Worm (Caenorhabditis elegans) whole organism, L1 larva: Measurements from ENCODE around the gene vit-2.

Experiments used
- C16A3.4 ChIP-seq: fragments of 150-350 bp; optimal IDR thresholded peaks from 2 replicates; lab custom pipeline; 2014; ENCODE audit warnings: missing biosample characterization, missing genetic modification characterization
- aha-1 ChIP-seq: fragments of 150-350 bp; optimal IDR thresholded peaks from 2 replicates; lab custom pipeline; 2014; ENCODE audit warnings: missing biosample characterization, missing genetic modification characterization
- aly-2 ChIP-seq: fragments of 150-350 bp; optimal IDR thresholded peaks from 2 replicates; lab custom pipeline; 2014; ENCODE audit warnings: missing biosample characterization, missing genetic modification characterization
- blmp-1 ChIP-seq: fragments of 150-350 bp; optimal IDR thresholded peaks from 2 replicates; lab custom pipeline; 2014; ENCODE audit warnings: missing biosample characterization, missing genetic modification characterization
- ceh-82 ChIP-seq, 3 experiments: fragments of 150-350 bp in 1 of 3; sonication (generic microtip) in 2 of 3; optimal IDR thresholded peaks; 2 replicates each; lab custom pipeline; 2014 to 2017; ENCODE audit warnings: missing biosample characterization in 3 of 3, missing genetic modification characterization in 3 of 3
- efl-1 ChIP-seq, 4 experiments: fragments of 150-350 bp; optimal IDR thresholded peaks in 3 of 4; peaks in 1 of 4; 1 replicate in 1 of 4; 2 replicates in 3 of 4; lab custom pipeline; 2014; ENCODE audit warnings: missing biosample characterization in 2 of 4, missing genetic modification characterization in 2 of 4, missing genetic modification reagents in 2 of 4
- egl-13 ChIP-seq: sonication (generic microtip); optimal IDR thresholded peaks from 2 replicates; lab custom pipeline; 2016; ENCODE audit warnings: missing genotype, missing genetic modification reagents, missing genetic modification characterization, missing compliant biosample characterization
- egl-27 ChIP-seq, 2 experiments: fragments of 150-350 bp in 1 of 2; sonication (generic microtip); optimal IDR thresholded peaks; 3 replicates each; lab custom pipeline; 2017 to 2018; ENCODE audit warnings: missing biosample characterization in 2 of 2, missing genetic modification characterization in 2 of 2, missing genetic modification reagents in 2 of 2
- elt-3 ChIP-seq, 6 experiments: fragments of 150-350 bp in 1 of 6; sonication (generic microtip); optimal IDR thresholded peaks; 2 replicates each; lab custom pipeline; 2017 to 2018; ENCODE audit warnings: missing biosample characterization in 6 of 6, missing genetic modification characterization in 6 of 6, inconsistent platforms in 1 of 6
- fkh-10 ChIP-seq: sonication (generic microtip); optimal IDR thresholded peaks from 2 replicates; lab custom pipeline; 2017; ENCODE audit warnings: missing biosample characterization, missing genetic modification reagents, missing genetic modification characterization
- fkh-8 ChIP-seq: sonication (generic microtip); optimal IDR thresholded peaks from 2 replicates; lab custom pipeline; 2016; ENCODE audit warnings: mild to moderate bottlenecking, missing genetic modification characterization, missing compliant biosample characterization
- fos-1 ChIP-seq: fragments of 150-350 bp; optimal IDR thresholded peaks from 2 replicates; lab custom pipeline; 2014; ENCODE audit warnings: missing biosample characterization, missing genetic modification characterization
- hlh-4 ChIP-seq: sonication (generic microtip); optimal IDR thresholded peaks from 2 replicates; lab custom pipeline; 2016; ENCODE audit warnings: mild to moderate bottlenecking, missing genetic modification characterization, missing compliant biosample characterization
- hpl-2 ChIP-seq: fragments of 150-350 bp; optimal IDR thresholded peaks from 2 replicates; lab custom pipeline; 2014; ENCODE audit warnings: missing biosample characterization, missing genetic modification reagents, missing genetic modification characterization
- isw-1 ChIP-seq: fragments of 200-800 bp; sonication (Bioruptor generic); IDR thresholded peaks from 2 replicates; pipeline ENCODE4 v1.3.6; 2022; ENCODE audit warnings: missing genetic modification characterization, missing compliant biosample characterization
- lin-14 ChIP-seq: fragments of 200-800 bp; sonication (Bioruptor generic); optimal IDR thresholded peaks from 2 replicates; lab custom pipeline; 2018; ENCODE audit warnings: mild to moderate bottlenecking, missing genetic modification characterization, moderate library complexity, missing compliant biosample characterization
- lin-35 ChIP-seq, 2 experiments: fragments of 150-350 bp; optimal IDR thresholded peaks; 2 replicates each; lab custom pipeline; 2014; ENCODE audit warnings: missing biosample characterization in 2 of 2, missing genetic modification characterization in 2 of 2, missing genetic modification reagents in 2 of 2
- lin-39 ChIP-seq: fragments of 150-350 bp; optimal IDR thresholded peaks from 2 replicates; lab custom pipeline; 2014; ENCODE audit warnings: missing biosample characterization, missing genetic modification reagents, missing genetic modification characterization
- mdl-1 ChIP-seq, 2 experiments: fragments of 150-350 bp; optimal IDR thresholded peaks; 2 replicates each; lab custom pipeline; 2014 to 2017; ENCODE audit warnings: missing biosample characterization in 2 of 2, missing genetic modification characterization in 2 of 2, inconsistent platforms in 1 of 2
- mep-1 ChIP-seq: fragments of 150-350 bp; optimal IDR thresholded peaks from 2 replicates; lab custom pipeline; 2014; ENCODE audit warnings: missing biosample characterization, missing genetic modification characterization
- nhr-12 ChIP-seq: sonication (generic microtip); optimal IDR thresholded peaks from 2 replicates; lab custom pipeline; 2017; ENCODE audit warnings: missing biosample characterization, missing genetic modification characterization
- nhr-19 ChIP-seq: fragments of 200-800 bp; sonication (Bioruptor generic); conservative IDR thresholded peaks from 2 replicates; pipeline ENCODE4 v1.3.6; 2022; ENCODE audit warnings: missing genetic modification characterization, missing compliant biosample characterization
- nhr-20 ChIP-seq: sonication (generic microtip); optimal IDR thresholded peaks from 2 replicates; lab custom pipeline; 2016; ENCODE audit warnings: mild to moderate bottlenecking, missing genetic modification characterization, missing compliant biosample characterization
- nhr-71 ChIP-seq: sonication (generic microtip); optimal IDR thresholded peaks from 2 replicates; lab custom pipeline; 2016; ENCODE audit warnings: mild to moderate bottlenecking, missing genetic modification characterization, moderate library complexity, missing compliant biosample characterization
- nhr-77 ChIP-seq: fragments of 150-350 bp; optimal IDR thresholded peaks from 2 replicates; lab custom pipeline; 2014; ENCODE audit warnings: missing biosample characterization, missing genetic modification characterization
- nhr-85 ChIP-seq: sonication (generic microtip); peaks from one replicate; lab custom pipeline; 2016; ENCODE audit warnings: missing genetic modification characterization, inconsistent platforms, missing compliant biosample characterization
- nhr-90 ChIP-seq: sonication (generic microtip); optimal IDR thresholded peaks from 2 replicates; lab custom pipeline; 2016; ENCODE audit warnings: mild to moderate bottlenecking, missing genetic modification characterization, missing compliant biosample characterization; ENCODE audit not compliant: poor library complexity
- pag-3 ChIP-seq: sonication (generic microtip); optimal IDR thresholded peaks from 2 replicates; lab custom pipeline; 2017; ENCODE audit warnings: missing genetic modification characterization, mild to moderate bottlenecking, missing compliant biosample characterization, antibody characterized with exemption, borderline replicate concordance; ENCODE audit not compliant: insufficient read depth
- snpc-4 ChIP-seq: fragments of 150-350 bp; optimal IDR thresholded peaks from 2 replicates; lab custom pipeline; 2014; ENCODE audit warnings: missing biosample characterization, missing genetic modification characterization
- snu-23 ChIP-seq: sonication (generic microtip); optimal IDR thresholded peaks from 2 replicates; lab custom pipeline; 2016; ENCODE audit warnings: missing genetic modification characterization, missing compliant biosample characterization
- sox-4 ChIP-seq: sonication (generic microtip); optimal IDR thresholded peaks from 2 replicates; lab custom pipeline; 2016; ENCODE audit warnings: missing genetic modification characterization, missing compliant biosample characterization
- sptf-1 ChIP-seq: fragments of 150-350 bp; optimal IDR thresholded peaks from 2 replicates; lab custom pipeline; 2014; ENCODE audit warnings: missing biosample characterization, missing genetic modification characterization
- unc-62 ChIP-seq: fragments of 150-350 bp; optimal IDR thresholded peaks from 2 replicates; lab custom pipeline; 2014; ENCODE audit warnings: missing biosample characterization, missing genetic modification reagents, missing genetic modification characterization
- unc-98 ChIP-seq: fragments of 200-800 bp; sonication (Bioruptor generic); IDR thresholded peaks from 2 replicates; pipeline ENCODE4 v1.3.6; 2022; ENCODE audit warnings: missing genetic modification characterization, missing compliant biosample characterization
- xbp-1 ChIP-seq: sonication (generic microtip); optimal IDR thresholded peaks from 2 replicates; lab custom pipeline; 2016; ENCODE audit warnings: missing genetic modification characterization, missing compliant biosample characterization
- zip-4 ChIP-seq: fragments of 200-800 bp; sonication (Bioruptor generic); optimal IDR thresholded peaks from 2 replicates; lab custom pipeline; 2018; ENCODE audit warnings: mild to moderate bottlenecking, missing genetic modification characterization, moderate library complexity, missing compliant biosample characterization

Gene vit-2

ce11 chrX:5096967-5097366 lies 3.9 kb upstream of the vit-2 start, which contains the start of gene acn-1:
TSS of gene acn-1 (minus strand) at chrX:5097067.
- no peak for TF ChIP-seq pag-3 (tag; lab: Kevin White, UChicago)
- TF ChIP-seq nhr-90 (tag; lab: Kevin White, UChicago), result no peak
- TF ChIP-seq sptf-1 (tag; lab: Kevin White, UChicago), result no peak
- TF ChIP-seq C16A3.4 (tag; lab: Kevin White, UChicago), result no peak
- TF ChIP-seq fkh-8 (tag; lab: Kevin White, UChicago), result no peak
- no peak for TF ChIP-seq xbp-1
- no peak for TF ChIP-seq elt-3 (tag; optimal IDR thresholded peaks at IDR 0.05; lab: Kevin White, UChicago)
- TF ChIP-seq hlh-4 (tag; lab: Kevin White, UChicago), result no peak
- TF ChIP-seq aly-2 (tag; lab: Kevin White, UChicago), result no peak
- no peak for TF ChIP-seq aha-1 (tag; lab: Kevin White, UChicago)
- TF ChIP-seq nhr-71 (tag; lab: Kevin White, UChicago), result no peak
- no peak for TF ChIP-seq hpl-2
- TF ChIP-seq nhr-20, result no peak
- no peak for TF ChIP-seq lin-14
- TF ChIP-seq ceh-82 (tag; optimal IDR thresholded peaks at IDR 0.05; lab: Kevin White, UChicago), result no peak
- no peak for TF ChIP-seq egl-13
- TF ChIP-seq unc-62 (GFP tag; lab: Kevin White, UChicago), result no peak
- no peak for TF ChIP-seq fos-1
- TF ChIP-seq snpc-4, result no peak
- no peak for TF ChIP-seq nhr-19 (GFP tag; lab: Robert Waterston, UW)

- TF ChIP-seq unc-98, result no peak
- no peak for TF ChIP-seq fkh-10 (GFP tag; lab: Kevin White, UChicago)
- peak; percentile 98 for TF ChIP-seq blmp-1 (tag; lab: Kevin White, UChicago)
Measured at ce11 chrX:5098935-5099334, 1.9 kb upstream of the vit-2 start.

ce11 chrX:5102338-5102737 lies 1.5 kb downstream of the vit-2 start:
- TF ChIP-seq sptf-1 (tag; lab: Kevin White, UChicago), result no peak
- TF ChIP-seq isw-1 (GFP tag; lab: Robert Waterston, UW), result no peak
- TF ChIP-seq nhr-12 (tag; lab: Kevin White, UChicago), result no peak
- no peak for TF ChIP-seq hlh-4 (tag; lab: Kevin White, UChicago)
- no peak for TF ChIP-seq nhr-77 (tag; lab: Kevin White, UChicago)
- no peak for TF ChIP-seq snu-23 (GFP tag; lab: Kevin White, UChicago)
- no peak for TF ChIP-seq egl-27 (tag; optimal IDR thresholded peaks at IDR 0.05; lab: Kevin White, UChicago)
- TF ChIP-seq unc-98, result no peak
- TF ChIP-seq lin-35 (GFP tag; optimal IDR thresholded peaks at IDR 0.05; lab: Kevin White, UChicago), result no peak

ce11 chrX:5103422-5103821 lies 2.6 kb downstream of the vit-2 start:
- no peak for TF ChIP-seq sox-4
- no peak for TF ChIP-seq lin-39 (tag; lab: Kevin White, UChicago)
- TF ChIP-seq nhr-20, result no peak
- no peak for TF ChIP-seq unc-98
- no peak for TF ChIP-seq zip-4 (GFP tag; lab: Kevin White, UChicago)
- no peak for TF ChIP-seq nhr-90 (tag; lab: Kevin White, UChicago)
- no peak for TF ChIP-seq nhr-85 (tag; lab: Kevin White, UChicago)
- no peak for TF ChIP-seq lin-35 (GFP tag; optimal IDR thresholded peaks at IDR 0.05; lab: Kevin White, UChicago)
- TF ChIP-seq mdl-1 (tag; optimal IDR thresholded peaks at IDR 0.05; lab: Kevin White, UChicago), result no peak
- TF ChIP-seq, all 84 proteins: peak for 0

ce11 chrX:5105703-5106102 lies 4.9 kb downstream of the vit-2 start:
- TF ChIP-seq mep-1, result no peak
- TF ChIP-seq nhr-20, result no peak
- TF ChIP-seq aha-1 (tag; lab: Kevin White, UChicago), result no peak
- TF ChIP-seq elt-3 (tag; optimal IDR thresholded peaks at IDR 0.05; lab: Kevin White, UChicago), result no peak
- TF ChIP-seq efl-1 (optimal IDR thresholded peaks at IDR 0.05; lab: Kevin White, UChicago), result no peak
- peak in 1 of 2 experiments; percentile 9 for TF ChIP-seq efl-1 (GFP tag; optimal IDR thresholded peaks at IDR 0.05 in 1 of 2; lab: Kevin White, UChicago)
